Fruit fly (Drosophila melanogaster) whole organism, embryonic: ENCODE results near the gene CG18095.

Experiments
- ATbp ChIP-seq: fragments of 200-800 bp; sonication (Bioruptor generic); optimal IDR thresholded peaks from 2 replicates; lab custom pipeline; 2017; ENCODE audit warnings: missing biosample characterization, mild to moderate bottlenecking, missing genetic modification characterization, missing genetic modification reagents
- Adf1 ChIP-seq: fragments of 200-800 bp; sonication (Bioruptor generic); IDR thresholded peaks from 2 replicates; pipeline ENCODE4 v1.3.6; 2022; ENCODE audit warnings: missing biosample characterization, missing genetic modification characterization
- Asciz ChIP-seq: fragments of 200-800 bp; sonication (Bioruptor generic); optimal IDR thresholded peaks from 2 replicates; lab custom pipeline; 2017; ENCODE audit warnings: missing biosample characterization, mild to moderate bottlenecking, missing genetic modification characterization, missing genetic modification reagents
- Atf3 ChIP-seq: fragments of 200-800 bp; sonication (Bioruptor generic); optimal IDR thresholded peaks from 3 replicates; lab custom pipeline; 2016; ENCODE audit warnings: missing biosample characterization, missing genetic modification characterization
- Atf6 ChIP-seq: fragments of 200-800 bp; sonication (Bioruptor generic); IDR thresholded peaks from 2 replicates; pipeline ENCODE4 v1.3.6; 2022; ENCODE audit warnings: missing biosample characterization, missing genetic modification characterization
- CG10147 ChIP-seq: fragments of 200-800 bp; sonication (Bioruptor generic); optimal IDR thresholded peaks from 2 replicates; lab custom pipeline; 2019; ENCODE audit warnings: missing biosample characterization, mild to moderate bottlenecking, missing genetic modification characterization, moderate library complexity
- CG1024 ChIP-seq: fragments of 200-800 bp; sonication (Bioruptor generic); IDR thresholded peaks from 2 replicates; pipeline ENCODE4 v1.3.6; 2022; ENCODE audit warnings: missing biosample characterization, missing genetic modification characterization
- CG1233 ChIP-seq: fragments of 200-800 bp; sonication (Bioruptor generic); optimal IDR thresholded peaks from 4 replicates; lab custom pipeline; 2018; ENCODE audit warnings: missing biosample characterization, mild to moderate bottlenecking, missing genetic modification characterization
- CG18599 ChIP-seq: fragments of 200-800 bp; sonication (Bioruptor generic); optimal IDR thresholded peaks from 3 replicates; lab custom pipeline; 2017; ENCODE audit warnings: missing biosample characterization, missing genetic modification characterization, mild to moderate bottlenecking, moderate library complexity, missing genetic modification reagents
- CG2199 ChIP-seq: fragments of 200-800 bp; sonication (Bioruptor generic); IDR thresholded peaks from 3 replicates; pipeline ENCODE4 v1.3.6; 2022; ENCODE audit warnings: missing biosample characterization, missing genetic modification characterization
- CG2712 ChIP-seq: fragments of 200-800 bp; optimal IDR thresholded peaks from 3 replicates; lab custom pipeline; 2019; ENCODE audit warnings: missing biosample characterization, mild to moderate bottlenecking, missing genetic modification characterization, moderate library complexity
- CG3407 ChIP-seq: fragments of 200-800 bp; sonication (Bioruptor generic); optimal IDR thresholded peaks from 2 replicates; lab custom pipeline; 2018; ENCODE audit warnings: missing biosample characterization, mild to moderate bottlenecking, missing genetic modification characterization
- CG34376 ChIP-seq: fragments of 200-800 bp; sonication (Bioruptor generic); optimal IDR thresholded peaks from 2 replicates; lab custom pipeline; 2018; ENCODE audit warnings: missing biosample characterization, mild to moderate bottlenecking, missing genetic modification characterization
- CG4328 ChIP-seq: fragments of 200-800 bp; sonication (Bioruptor generic); optimal IDR thresholded peaks from 3 replicates; lab custom pipeline; 2017; ENCODE audit warnings: missing biosample characterization, missing genetic modification reagents, missing genetic modification characterization
- CG7987 ChIP-seq: fragments of 200-800 bp; sonication (Bioruptor generic); optimal IDR thresholded peaks from 2 replicates; lab custom pipeline; 2018; ENCODE audit warnings: missing biosample characterization, mild to moderate bottlenecking, missing genetic modification characterization, moderate library complexity
- Chrac-16 ChIP-seq: fragments of 200-800 bp; sonication (Bioruptor generic); optimal IDR thresholded peaks from 3 replicates; lab custom pipeline; 2016; ENCODE audit warnings: missing biosample characterization, missing genetic modification characterization
- Doc2 ChIP-seq: fragments of 200-800 bp; sonication (Bioruptor generic); IDR thresholded peaks from 2 replicates; pipeline ENCODE4 v1.3.6; 2022; ENCODE audit warnings: missing biosample characterization, missing genetic modification characterization
- E2f1 ChIP-seq: fragments of 200-800 bp; sonication (Bioruptor generic); IDR thresholded peaks from 2 replicates; pipeline ENCODE4 v1.3.6; 2022; ENCODE audit warnings: missing biosample characterization, missing genetic modification characterization
- HLH3B ChIP-seq: fragments of 200-800 bp; sonication (Bioruptor generic); IDR thresholded peaks from 2 replicates; pipeline ENCODE4 v1.3.6; 2022; ENCODE audit warnings: missing biosample characterization, missing genetic modification characterization
- HLH4C ChIP-seq: fragments of 200-800 bp; sonication (Bioruptor generic); IDR thresholded peaks from 3 replicates; pipeline ENCODE4 v1.3.6; 2022; ENCODE audit warnings: missing biosample characterization, missing genetic modification characterization; ENCODE audit not compliant: partially characterized antibody
- HLH54F ChIP-seq: fragments of 200-800 bp; sonication (Bioruptor generic); optimal IDR thresholded peaks from 3 replicates; lab custom pipeline; 2016; ENCODE audit warnings: missing biosample characterization, missing genetic modification characterization
- HLHmδ ChIP-seq: fragments of 200-800 bp; sonication (Bioruptor generic); optimal IDR thresholded peaks from 2 replicates; lab custom pipeline; 2018; ENCODE audit warnings: missing biosample characterization, mild to moderate bottlenecking, missing genetic modification characterization, moderate library complexity
- Hand ChIP-seq: fragments of 200-800 bp; sonication (Bioruptor generic); optimal IDR thresholded peaks from 2 replicates; lab custom pipeline; 2017; ENCODE audit warnings: mild to moderate bottlenecking, missing biosample characterization, missing genetic modification reagents, missing genetic modification characterization
- NC2α ChIP-seq: fragments of 200-800 bp; sonication (Bioruptor generic); optimal IDR thresholded peaks from 2 replicates; lab custom pipeline; 2016; ENCODE audit warnings: missing biosample characterization, missing genetic modification characterization
- Nf-YC ChIP-seq: fragments of 200-800 bp; optimal IDR thresholded peaks from 3 replicates; lab custom pipeline; 2019; ENCODE audit warnings: missing biosample characterization, mild to moderate bottlenecking, missing genetic modification characterization, moderate library complexity
- Oaz ChIP-seq: fragments of 200-800 bp; sonication (Bioruptor generic); IDR thresholded peaks from 2 replicates; pipeline ENCODE4 v1.3.6; 2022; ENCODE audit warnings: missing biosample characterization, missing genetic modification characterization
- Opbp ChIP-seq: fragments of 200-800 bp; sonication (Bioruptor generic); IDR thresholded peaks from 3 replicates; pipeline ENCODE4 v1.3.6; 2022; ENCODE audit warnings: missing biosample characterization, missing genetic modification characterization; ENCODE audit not compliant: partially characterized antibody
- amos ChIP-seq: fragments of 200-800 bp; sonication (Bioruptor generic); IDR thresholded peaks from 2 replicates; pipeline ENCODE4 v1.3.6; 2022; ENCODE audit warnings: missing biosample characterization, missing genetic modification characterization; ENCODE audit not compliant: partially characterized antibody
- bab2 ChIP-seq: fragments of 200-800 bp; sonication (Bioruptor generic); optimal IDR thresholded peaks from 2 replicates; lab custom pipeline; 2016; ENCODE audit warnings: missing biosample characterization, missing genetic modification characterization
- croc ChIP-seq: fragments of 200-800 bp; sonication (Bioruptor generic); conservative IDR thresholded peaks from 3 replicates; pipeline ENCODE4 v1.3.6; 2022; ENCODE audit warnings: missing biosample characterization, missing genetic modification characterization
- dmrt11E ChIP-seq: fragments of 200-800 bp; sonication (Bioruptor generic); optimal IDR thresholded peaks from 3 replicates; lab custom pipeline; 2018; ENCODE audit warnings: missing biosample characterization, mild to moderate bottlenecking, missing genetic modification characterization, moderate library complexity
- esg ChIP-seq: fragments of 200-800 bp; sonication (Bioruptor generic); conservative IDR thresholded peaks from 2 replicates; pipeline ENCODE4 v1.3.6; 2022; ENCODE audit warnings: missing biosample characterization, missing genetic modification characterization
- gcm ChIP-seq: fragments of 200-800 bp; sonication (Bioruptor generic); optimal IDR thresholded peaks from 2 replicates; lab custom pipeline; 2019; ENCODE audit warnings: missing biosample characterization, mild to moderate bottlenecking, missing genetic modification characterization, moderate library complexity
- grn ChIP-seq: fragments of 200-800 bp; sonication (Bioruptor generic); optimal IDR thresholded peaks from 3 replicates; lab custom pipeline; 2017; ENCODE audit warnings: missing biosample characterization, missing genetic modification characterization
- hth ChIP-seq: fragments of >200 bp; optimal IDR thresholded peaks from 2 replicates; lab custom pipeline; 2017; ENCODE audit warnings: inconsistent platforms
- ken ChIP-seq: fragments of 200-800 bp; sonication (Bioruptor generic); IDR thresholded peaks from 3 replicates; pipeline ENCODE4 v1.3.6; 2022; ENCODE audit warnings: missing biosample characterization, missing genetic modification characterization
- lbe ChIP-seq: fragments of 200-800 bp; sonication (Bioruptor generic); optimal IDR thresholded peaks from 2 replicates; lab custom pipeline; 2016; ENCODE audit warnings: missing biosample characterization, mild to moderate bottlenecking, missing genetic modification characterization
- lmd ChIP-seq: fragments of 200-800 bp; sonication (Bioruptor generic); IDR thresholded peaks from 2 replicates; pipeline ENCODE4 v1.3.6; 2022; ENCODE audit warnings: missing biosample characterization, missing genetic modification characterization
- lov ChIP-seq, 2 experiments: fragments of 200-800 bp in 1 of 2; fragments of >200 bp in 1 of 2; sonication (Bioruptor generic) in 1 of 2; IDR thresholded peaks in 1 of 2; optimal IDR thresholded peaks in 1 of 2; 2 replicates in 1 of 2; 3 replicates in 1 of 2; pipeline versions ENCODE4 v1.3.6 to Lab custom; 2017 to 2022; ENCODE audit warnings: missing biosample characterization in 1 of 2, missing genetic modification characterization in 1 of 2
- nau ChIP-seq: fragments of 200-800 bp; sonication (Bioruptor generic); optimal IDR thresholded peaks from 3 replicates; lab custom pipeline; 2017; ENCODE audit warnings: missing biosample characterization, mild to moderate bottlenecking, missing genetic modification characterization, missing genetic modification reagents
- nerfin-2 ChIP-seq: fragments of 200-800 bp; sonication (Bioruptor generic); IDR thresholded peaks from 2 replicates; pipeline ENCODE4 v1.3.6; 2022; ENCODE audit warnings: missing biosample characterization, missing genetic modification characterization; ENCODE audit not compliant: partially characterized antibody
- pros ChIP-seq: fragments of 200-800 bp; sonication (Bioruptor generic); optimal IDR thresholded peaks from 3 replicates; lab custom pipeline; 2019; ENCODE audit warnings: missing biosample characterization, mild to moderate bottlenecking, missing genetic modification characterization, moderate library complexity
- run ChIP-seq: fragments of 200-800 bp; sonication (Bioruptor generic); optimal IDR thresholded peaks from 3 replicates; lab custom pipeline; 2018; ENCODE audit warnings: missing biosample characterization, mild to moderate bottlenecking, missing genetic modification characterization
- sens ChIP-seq: fragments of 200-800 bp; sonication (Bioruptor generic); peaks from one replicate; lab custom pipeline; 2016; ENCODE audit warnings: missing biosample characterization, missing genetic modification characterization
- sug ChIP-seq: fragments of 200-800 bp; optimal IDR thresholded peaks from 2 replicates; lab custom pipeline; 2019; ENCODE audit warnings: missing biosample characterization, mild to moderate bottlenecking, missing genetic modification characterization, moderate library complexity
- vfl ChIP-seq: fragments of 200-800 bp; sonication (Bioruptor generic); optimal IDR thresholded peaks from 2 replicates; lab custom pipeline; 2016; ENCODE audit warnings: missing biosample characterization, missing genetic modification characterization
- vnd ChIP-seq: fragments of 200-800 bp; sonication (Bioruptor generic); IDR thresholded peaks from 3 replicates; pipeline ENCODE4 v1.3.6; 2022; ENCODE audit warnings: missing biosample characterization, missing genetic modification characterization; ENCODE audit not compliant: partially characterized antibody
- vvl ChIP-seq: fragments of 200-800 bp; sonication (Bioruptor generic); IDR thresholded peaks from 2 replicates; pipeline ENCODE4 v1.3.6; 2022; ENCODE audit warnings: missing biosample characterization, missing genetic modification characterization
- z ChIP-seq: fragments of 200-800 bp; sonication (Bioruptor generic); IDR thresholded peaks from 3 replicates; pipeline ENCODE4 v1.3.6; 2022; ENCODE audit warnings: missing biosample characterization, missing genetic modification characterization

The CG18095 gene

DNA sequence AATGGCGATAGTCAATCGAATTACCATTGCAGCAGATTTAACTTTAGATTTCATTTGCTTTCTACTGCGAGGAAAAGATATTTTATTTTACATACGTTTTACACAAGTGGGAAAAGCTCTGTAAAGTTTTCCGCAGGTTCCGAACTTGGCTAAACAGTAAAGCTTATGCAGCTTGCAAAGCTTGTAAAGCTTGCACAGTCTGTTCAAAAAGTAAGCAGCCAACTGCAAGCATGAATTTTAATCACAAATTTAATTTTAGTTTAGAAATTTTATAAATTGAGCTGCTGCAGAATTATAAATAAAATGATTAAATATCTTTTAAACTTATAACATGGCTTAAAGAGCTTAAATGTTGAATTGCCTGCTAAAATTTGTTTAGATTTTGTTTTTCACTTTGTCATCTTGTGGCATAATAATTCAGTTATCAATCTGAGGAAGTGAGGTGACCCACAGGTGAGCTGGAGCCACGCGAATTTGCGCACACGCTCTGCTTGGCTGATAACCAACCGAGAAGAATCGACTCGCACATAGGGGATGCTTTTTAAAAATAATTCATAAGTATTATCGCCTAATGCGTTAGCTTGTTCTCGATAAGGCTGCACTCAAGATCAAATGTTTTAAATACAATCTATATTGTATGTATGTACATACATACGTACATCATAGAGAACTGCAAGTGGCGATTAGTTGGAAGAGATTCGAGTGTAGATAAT lies 19.6 kb downstream of the CG18095 start (continued):
- TF ChIP-seq Opbp (GFP tag; lab: Robert Waterston, UW) (peak; percentile 71; the same call in 2 of the 3 replicates), sug (peak; percentile 41), croc (GFP tag; lab: Robert Waterston, UW) (no peak), hth (lab: Kevin White, UChicago) (no peak), Hand (no peak), z (no peak), HLH3B (0 out of 2 replicates have a peak, but pooled peaks have one; percentile 17), amos (GFP tag; lab: Robert Waterston, UW) (peak; percentile 52; the same call in 1 of the 2 replicates), NC2α (GFP tag; lab: Kevin White, UChicago) (no peak), sens (peak; percentile 7), run (tag; lab: Kevin White, UChicago) (no peak), Atf6 (GFP tag; lab: Robert Waterston, UW) (peak; percentile 75), ATbp (GFP tag; lab: Kevin White, UChicago) (no peak), grn (GFP tag; lab: Kevin White, UChicago) (peak; percentile 26), gcm (GFP tag; lab: Kevin White, UChicago) (no peak), CG3407 (no peak), pros (GFP tag; lab: Kevin White, UChicago) (no peak), CG10147 (GFP tag; lab: Kevin White, UChicago) (peak; percentile 8), CG2199 (peak; percentile 76; the same call in 1 of the 3 replicates), CG34376 (GFP tag; lab: Kevin White, UChicago) (no peak), nau (GFP tag; lab: Kevin White, UChicago) (no peak), nerfin-2 (GFP tag; lab: Robert Waterston, UW) (no peak), ken (GFP tag; lab: Robert Waterston, UW) (0 out of 3 replicates have a peak, but pooled peaks have one; percentile 50), Nf-YC (tag; lab: Kevin White, UChicago) (no peak), HLH4C (GFP tag; lab: Robert Waterston, UW) (no peak), HLH54F (GFP tag; lab: Kevin White, UChicago) (no peak), lbe (GFP tag; lab: Kevin White, UChicago) (no peak), lmd (GFP tag; lab: Robert Waterston, UW) (peak; percentile 64; the same call in 1 of the 2 replicates), CG1024 (GFP tag; lab: Robert Waterston, UW) (no peak), vfl (GFP tag; lab: Kevin White, UChicago) (no peak), vvl (peak; percentile 84), Adf1 (GFP tag; lab: Robert Waterston, UW) (peak; percentile 58; the same call in 1 of the 2 replicates), Doc2 (GFP tag; lab: Robert Waterston, UW) (no peak), Asciz (GFP tag; lab: Kevin White, UChicago) (no peak), E2f1 (GFP tag; lab: Robert Waterston, UW) (peak; percentile 38; the same call in 1 of the 2 replicates), CG18599 (GFP tag; lab: Kevin White, UChicago) (peak; percentile 59), CG2712 (tag; lab: Kevin White, UChicago) (peak; percentile 61), lov (optimal IDR thresholded peaks at IDR 0.05; lab: Kevin White, UChicago) (no peak), lov (GFP tag; IDR thresholded peaks at IDR 0.05; lab: Robert Waterston, UW) (no peak), dmrt11E (tag; lab: Kevin White, UChicago) (no peak), Atf3 (GFP tag; lab: Kevin White, UChicago) (no peak), vnd (GFP tag; lab: Robert Waterston, UW) (no peak), HLHmδ (GFP tag; lab: Kevin White, UChicago) (no peak), Chrac-16 (no peak), CG1233 (GFP tag; lab: Kevin White, UChicago) (peak; percentile 16), CG7987 (GFP tag; lab: Kevin White, UChicago) (peak; percentile 13), bab2 (GFP tag; lab: Kevin White, UChicago) (no peak), esg (GFP tag; lab: Robert Waterston, UW) (no peak; the same call in 1 of the 2 replicates), Oaz (0 out of 2 replicates have a peak, but pooled peaks have one; percentile 10), CG4328 (no peak)
